Worm (Caenorhabditis elegans): ENCODE measurements around the gene C25A8.2.

DNA sequence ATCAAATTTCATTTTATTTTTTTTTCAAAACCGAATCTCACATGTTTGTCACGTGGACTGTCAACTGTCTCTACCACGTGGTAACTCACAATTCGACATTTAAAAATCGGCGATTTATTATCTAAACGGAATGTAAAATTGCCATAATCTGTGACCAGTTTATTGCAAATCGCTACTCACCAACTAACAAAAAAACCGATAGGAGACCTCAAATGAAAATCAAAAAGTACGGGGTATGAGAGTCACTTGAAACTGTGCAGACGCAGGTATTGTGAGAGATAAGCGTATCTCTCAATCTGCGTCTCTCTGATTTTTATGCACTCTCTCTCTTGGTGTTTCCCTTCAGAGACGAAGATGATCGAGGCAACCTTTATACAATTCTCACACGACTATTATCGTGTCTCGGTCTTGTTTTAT is 38.1 kb downstream of the C25A8.2 start:
- no peak for TF ChIP-seq C38D4.7 (GFP tag; optimal IDR thresholded peaks at IDR 0.05)
- TF ChIP-seq unc-55 (GFP tag; optimal IDR thresholded peaks at IDR 0.05) = peak; percentile 13
- peak; percentile 1 for TF ChIP-seq ceh-18 (tag; optimal IDR thresholded peaks at IDR 0.05)
- no peak for TF ChIP-seq ama-1 (optimal IDR thresholded peaks at IDR 0.05)
- no peak for TF ChIP-seq ceh-2 (tag; optimal IDR thresholded peaks at IDR 0.05)
- TF ChIP-seq pha-4 (tag; optimal IDR thresholded peaks at IDR 0.05) = no peak
- TF ChIP-seq madf-2 (tag; optimal IDR thresholded peaks at IDR 0.05) = no peak
- no peak for TF ChIP-seq elt-4 (tag; optimal IDR thresholded peaks at IDR 0.05)

All from whole organism, late embryonic.